Fruit fly (Drosophila melanogaster) whole organism, embryonic: ENCODE measurements around the gene Wnt6.

ENCODE experiments used
- Abd-B ChIP-seq: fragments of 200-800 bp; sonication (Bioruptor generic); optimal IDR thresholded peaks from 2 replicates; lab custom pipeline; 2018; ENCODE audit warnings: missing biosample characterization, mild to moderate bottlenecking, missing genetic modification characterization, moderate library complexity
- Awh ChIP-seq: fragments of 200-800 bp; sonication (Bioruptor generic); IDR thresholded peaks from 2 replicates; pipeline ENCODE4, ENCODE4 v1.3.6; 2022; ENCODE audit warnings: missing biosample characterization, missing genetic modification characterization
- Bgb ChIP-seq: fragments of 200-800 bp; sonication (Bioruptor generic); IDR thresholded peaks from 2 replicates; pipeline ENCODE4 v1.3.6; 2022; ENCODE audit warnings: missing biosample characterization, missing genetic modification characterization; ENCODE audit not compliant: partially characterized antibody
- BtbVII ChIP-seq: fragments of 200-800 bp; sonication (Bioruptor generic); optimal IDR thresholded peaks from 3 replicates; lab custom pipeline; 2017; ENCODE audit warnings: missing biosample characterization, mild to moderate bottlenecking, missing genetic modification characterization
- CG10979 ChIP-seq: fragments of 200-800 bp; sonication (Bioruptor generic); optimal IDR thresholded peaks from 2 replicates; lab custom pipeline; 2018; ENCODE audit warnings: missing biosample characterization, mild to moderate bottlenecking, missing genetic modification characterization, moderate library complexity
- CG11093 ChIP-seq: fragments of 200-800 bp; sonication (Bioruptor generic); IDR thresholded peaks from 3 replicates; pipeline ENCODE4 v1.3.6; 2022; ENCODE audit warnings: missing biosample characterization, missing genetic modification characterization
- CG11398 ChIP-seq: fragments of 200-800 bp; sonication (Bioruptor generic); optimal IDR thresholded peaks from 2 replicates; lab custom pipeline; 2016; ENCODE audit warnings: missing biosample characterization, missing genetic modification characterization
- CG12391 ChIP-seq: fragments of 200-800 bp; sonication (Bioruptor generic); optimal IDR thresholded peaks from 3 replicates; lab custom pipeline; 2018; ENCODE audit warnings: missing biosample characterization, mild to moderate bottlenecking, missing genetic modification characterization, moderate library complexity
- CG13296 ChIP-seq: fragments of 200-800 bp; sonication (Bioruptor generic); optimal IDR thresholded peaks from 3 replicates; lab custom pipeline; 2018; ENCODE audit warnings: missing biosample characterization, mild to moderate bottlenecking, missing genetic modification characterization
- CG13894 ChIP-seq: fragments of 200-800 bp; sonication (Bioruptor generic); optimal IDR thresholded peaks from 3 replicates; lab custom pipeline; 2018; ENCODE audit warnings: missing biosample characterization, mild to moderate bottlenecking, missing genetic modification characterization, moderate library complexity
- CG14441 ChIP-seq: fragments of 200-800 bp; sonication (Bioruptor generic); IDR thresholded peaks from 2 replicates; pipeline ENCODE4 v1.3.6; 2022; ENCODE audit warnings: missing biosample characterization, missing genetic modification characterization
- CG14710 ChIP-seq: fragments of 200-800 bp; sonication (Bioruptor generic); optimal IDR thresholded peaks from 3 replicates; lab custom pipeline; 2019; ENCODE audit warnings: missing biosample characterization, mild to moderate bottlenecking, missing genetic modification characterization, moderate library complexity
- CG14965 ChIP-seq: fragments of 200-800 bp; sonication (Bioruptor generic); optimal IDR thresholded peaks from 2 replicates; lab custom pipeline; 2016; ENCODE audit warnings: missing biosample characterization, missing genetic modification characterization, borderline replicate concordance
- CG16815 ChIP-seq: fragments of 200-800 bp; sonication (Bioruptor generic); optimal IDR thresholded peaks from 3 replicates; lab custom pipeline; 2017; ENCODE audit warnings: missing biosample characterization, mild to moderate bottlenecking, missing genetic modification characterization
- CG17912 ChIP-seq: fragments of 200-800 bp; sonication (Bioruptor generic); optimal IDR thresholded peaks from 2 replicates; lab custom pipeline; 2018; ENCODE audit warnings: missing biosample characterization, mild to moderate bottlenecking, missing genetic modification characterization
- CG18011 ChIP-seq: fragments of 200-800 bp; sonication (Bioruptor generic); optimal IDR thresholded peaks from 2 replicates; lab custom pipeline; 2017; ENCODE audit warnings: missing biosample characterization, missing genetic modification characterization, mild to moderate bottlenecking, moderate library complexity, missing genotype
- CG2129 ChIP-seq: fragments of 200-800 bp; sonication (Bioruptor generic); IDR thresholded peaks from 2 replicates; pipeline ENCODE4 v1.3.6; 2022; ENCODE audit warnings: missing biosample characterization, missing genetic modification characterization; ENCODE audit not compliant: partially characterized antibody
- CG2199 ChIP-seq: fragments of 200-800 bp; sonication (Bioruptor generic); IDR thresholded peaks from 3 replicates; pipeline ENCODE4 v1.3.6; 2022; ENCODE audit warnings: missing biosample characterization, missing genetic modification characterization
- CG32532 ChIP-seq: fragments of 200-800 bp; sonication (Bioruptor generic); IDR thresholded peaks from 2 replicates; pipeline ENCODE4 v1.3.6; 2022; ENCODE audit warnings: missing biosample characterization, missing genetic modification characterization
- CG3281 ChIP-seq: fragments of 200-800 bp; sonication (Bioruptor generic); optimal IDR thresholded peaks from 3 replicates; lab custom pipeline; 2017; ENCODE audit warnings: missing biosample characterization, mild to moderate bottlenecking, missing genetic modification characterization
- CG7372 ChIP-seq: fragments of 200-800 bp; sonication (Bioruptor generic); IDR thresholded peaks from 2 replicates; pipeline ENCODE4 v1.3.6; 2022; ENCODE audit warnings: missing biosample characterization, missing genetic modification characterization
- CG8924 ChIP-seq: fragments of 200-800 bp; optimal IDR thresholded peaks from 3 replicates; lab custom pipeline; 2019; ENCODE audit warnings: missing biosample characterization, mild to moderate bottlenecking, missing genetic modification characterization, moderate library complexity
- CG9727 ChIP-seq: fragments of 200-800 bp; sonication (Bioruptor generic); optimal IDR thresholded peaks from 3 replicates; lab custom pipeline; 2017; ENCODE audit warnings: missing biosample characterization, mild to moderate bottlenecking, missing genetic modification characterization
- CTCF ChIP-seq: fragments of 200-800 bp; sonication (Bioruptor generic); optimal IDR thresholded peaks from 2 replicates; lab custom pipeline; 2017; ENCODE audit warnings: missing biosample characterization, mild to moderate bottlenecking, missing genetic modification characterization, moderate library complexity
- Camta ChIP-seq: fragments of 200-800 bp; sonication (Bioruptor generic); optimal IDR thresholded peaks from 2 replicates; lab custom pipeline; 2016; ENCODE audit warnings: missing biosample characterization, missing genetic modification characterization
- CrebB ChIP-seq: fragments of 200-800 bp; sonication (Bioruptor generic); optimal IDR thresholded peaks from 3 replicates; lab custom pipeline; 2018; ENCODE audit warnings: missing biosample characterization, mild to moderate bottlenecking, missing genetic modification characterization
- E2f2 ChIP-seq: fragments of 200-800 bp; sonication (Bioruptor generic); IDR thresholded peaks from 2 replicates; pipeline ENCODE4 v1.3.6; 2022; ENCODE audit warnings: missing biosample characterization, missing genetic modification characterization
- Fer1 ChIP-seq: fragments of 200-800 bp; sonication (Bioruptor generic); optimal IDR thresholded peaks from 2 replicates; lab custom pipeline; 2017; ENCODE audit warnings: missing biosample characterization, mild to moderate bottlenecking, missing genetic modification characterization
- HHEX ChIP-seq: fragments of 200-800 bp; sonication (Bioruptor generic); optimal IDR thresholded peaks from 3 replicates; lab custom pipeline; 2017; ENCODE audit warnings: missing biosample characterization, mild to moderate bottlenecking, missing genetic modification characterization, missing genetic modification reagents
- Hey ChIP-seq: fragments of 200-800 bp; sonication (Bioruptor generic); optimal IDR thresholded peaks from 3 replicates; lab custom pipeline; 2018; ENCODE audit warnings: missing biosample characterization, mild to moderate bottlenecking, missing genetic modification characterization
- Lim3 ChIP-seq: fragments of 200-800 bp; sonication (Bioruptor generic); IDR thresholded peaks from 2 replicates; pipeline ENCODE4 v1.3.6; 2022; ENCODE audit warnings: missing biosample characterization, missing genetic modification characterization
- Med ChIP-seq: fragments of 200-800 bp; sonication (Bioruptor generic); peaks from one replicate; lab custom pipeline; 2016; ENCODE audit warnings: missing biosample characterization, missing genetic modification characterization, mild to moderate bottlenecking, inconsistent platforms, moderate library complexity
- Meics ChIP-seq: fragments of 200-800 bp; sonication (Bioruptor generic); optimal IDR thresholded peaks from 2 replicates; lab custom pipeline; 2017; ENCODE audit warnings: missing biosample characterization, mild to moderate bottlenecking, missing genetic modification characterization
- Myb ChIP-seq: fragments of 200-800 bp; sonication (Bioruptor generic); optimal IDR thresholded peaks from 2 replicates; lab custom pipeline; 2016; ENCODE audit warnings: missing biosample characterization, missing genetic modification characterization
- Side ChIP-seq: fragments of 200-800 bp; sonication (Bioruptor generic); optimal IDR thresholded peaks from 2 replicates; lab custom pipeline; 2016; ENCODE audit warnings: missing biosample characterization, missing genetic modification characterization
- Trl ChIP-seq, 3 experiments: fragments of >200 bp in 2 of 3; fragments of 200-800 bp in 1 of 3; sonication (Bioruptor generic) in 1 of 3; optimal IDR thresholded peaks; 2 replicates in 1 of 3; 3 replicates in 2 of 3; lab custom pipeline; 2016 to 2017; ENCODE audit warnings: missing biosample characterization in 1 of 3, missing genetic modification characterization in 1 of 3
- ci ChIP-seq: fragments of 200-800 bp; sonication (Bioruptor generic); IDR thresholded peaks from 3 replicates; pipeline ENCODE4 v1.3.6; 2022; ENCODE audit warnings: missing biosample characterization, missing genetic modification characterization
- crol ChIP-seq: fragments of 200-800 bp; sonication (Bioruptor generic); IDR thresholded peaks from 2 replicates; pipeline ENCODE4 v1.3.6; 2022; ENCODE audit warnings: missing biosample characterization, missing genetic modification characterization
- dan ChIP-seq: fragments of 200-800 bp; sonication (Bioruptor generic); IDR thresholded peaks from 2 replicates; pipeline ENCODE4 v1.3.6; 2022; ENCODE audit warnings: missing biosample characterization, missing genetic modification characterization
- disco-r ChIP-seq: fragments of 200-800 bp; sonication (Bioruptor generic); optimal IDR thresholded peaks from 2 replicates; lab custom pipeline; 2016; ENCODE audit warnings: missing biosample characterization, missing genetic modification characterization
- dmrt99B ChIP-seq: fragments of 200-800 bp; sonication (Bioruptor generic); optimal IDR thresholded peaks from 2 replicates; lab custom pipeline; 2018; ENCODE audit warnings: missing biosample characterization, mild to moderate bottlenecking, missing genetic modification characterization, moderate library complexity
- jumu ChIP-seq: fragments of 200-800 bp; sonication (Bioruptor generic); optimal IDR thresholded peaks from 3 replicates; lab custom pipeline; 2016; ENCODE audit warnings: missing biosample characterization, missing genetic modification characterization
- lbe ChIP-seq: fragments of 200-800 bp; sonication (Bioruptor generic); optimal IDR thresholded peaks from 2 replicates; lab custom pipeline; 2016; ENCODE audit warnings: missing biosample characterization, mild to moderate bottlenecking, missing genetic modification characterization
- peb ChIP-seq: fragments of 200-800 bp; sonication (Bioruptor generic); IDR thresholded peaks from 2 replicates; pipeline ENCODE4 v1.3.6; 2022; ENCODE audit warnings: missing biosample characterization, missing genetic modification characterization
- sens ChIP-seq: fragments of 200-800 bp; sonication (Bioruptor generic); peaks from one replicate; lab custom pipeline; 2016; ENCODE audit warnings: missing biosample characterization, missing genetic modification characterization
- sens-2 ChIP-seq: fragments of 200-800 bp; sonication (Bioruptor generic); IDR thresholded peaks from 2 replicates; pipeline ENCODE4 v1.3.6; 2022; ENCODE audit warnings: missing biosample characterization, missing genetic modification characterization
- seq ChIP-seq: fragments of 200-800 bp; sonication (Bioruptor generic); IDR thresholded peaks from 2 replicates; pipeline ENCODE4 v1.3.6; 2022; ENCODE audit warnings: missing biosample characterization, missing genetic modification characterization
- sna ChIP-seq: fragments of 200-800 bp; sonication (Bioruptor generic); IDR thresholded peaks from 2 replicates; pipeline ENCODE4 v1.3.6; 2022; ENCODE audit warnings: missing biosample characterization, missing genetic modification characterization; ENCODE audit not compliant: partially characterized antibody
- tna ChIP-seq: fragments of 200-800 bp; sonication (Bioruptor generic); IDR thresholded peaks from 2 replicates; pipeline ENCODE4 v1.3.6; 2022; ENCODE audit warnings: missing biosample characterization, missing genetic modification characterization; ENCODE audit not compliant: partially characterized antibody
- ttk ChIP-seq: fragments of 200-800 bp; sonication (Bioruptor generic); IDR thresholded peaks from 2 replicates; pipeline ENCODE4 v2.1.2; 2022; ENCODE audit warnings: missing biosample characterization, missing genetic modification characterization

Wnt6 gene

dm6 chr2L:7313233-7313858, 20.2 kb upstream of the Wnt6 start (continued):
- TF ChIP-seq CG11398 (GFP tag; lab: Kevin White, UChicago) (no peak), lbe (GFP tag; lab: Kevin White, UChicago) (no peak), CG17912 (GFP tag; lab: Kevin White, UChicago) (no peak), CG14710 (peak; percentile 13), CG2129 (no peak), Fer1 (no peak), CG10979 (peak; percentile 52), tna (GFP tag; lab: Robert Waterston, UW) (no peak), CG9727 (GFP tag; lab: Kevin White, UChicago) (peak; percentile 52), Myb (GFP tag; lab: Kevin White, UChicago) (no peak), BtbVII (GFP tag; lab: Kevin White, UChicago) (no peak), CG8924 (tag; lab: Kevin White, UChicago) (no peak), sens (peak; percentile 93), sna (no peak), dan (0 out of 2 replicates have a peak, but pooled peaks have one; percentile 36), CG11093 (peak; percentile 46; the same call in 1 of the 3 replicates), ttk (0 out of 2 replicates have a peak, but pooled peaks have one; percentile 26), ci (0 out of 3 replicates have a peak, but pooled peaks have one; percentile 27), E2f2 (GFP tag; lab: Robert Waterston, UW) (no peak), Camta (GFP tag; lab: Kevin White, UChicago) (peak; percentile 40), sens-2 (no peak), CG14965 (no peak), Meics (GFP tag; lab: Kevin White, UChicago) (no peak), Hey (tag; lab: Kevin White, UChicago) (no peak), CG7372 (GFP tag; lab: Robert Waterston, UW) (no peak), Awh (GFP tag; lab: Robert Waterston, UW) (peak; percentile 61), peb (GFP tag; lab: Robert Waterston, UW) (peak; percentile 58), Med (GFP tag; lab: Kevin White, UChicago) (peak; percentile 69), CG13296 (no peak), HHEX (GFP tag; lab: Kevin White, UChicago) (no peak), CG32532 (GFP tag; lab: Robert Waterston, UW) (no peak), Trl (optimal IDR thresholded peaks at IDR 0.05; lab: Kevin White, UChicago) (no peak), Trl (GFP tag; optimal IDR thresholded peaks at IDR 0.05; lab: Kevin White, UChicago) (no peak), CG2199 (no peak), Bgb (GFP tag; lab: Robert Waterston, UW) (no peak), CG12391 (tag; lab: Kevin White, UChicago) (peak; percentile 14), dmrt99B (tag; lab: Kevin White, UChicago) (peak; percentile 4), CG3281 (GFP tag; lab: Kevin White, UChicago) (no peak), Side (peak; percentile 35), CG13894 (tag; lab: Kevin White, UChicago) (no peak), CrebB (no peak), CG16815 (GFP tag; lab: Kevin White, UChicago) (peak; percentile 55), CTCF (GFP tag; lab: Kevin White, UChicago) (no peak), crol (GFP tag; lab: Robert Waterston, UW) (no peak), jumu (GFP tag; lab: Kevin White, UChicago) (peak; percentile 27), Abd-B (GFP tag; lab: Kevin White, UChicago) (no peak), Lim3 (GFP tag; lab: Robert Waterston, UW) (no peak), CG14441 (GFP tag; lab: Robert Waterston, UW) (peak; percentile 24; the same call in 1 of the 2 replicates), disco-r (GFP tag; lab: Kevin White, UChicago) (no peak), CG18011 (no peak), seq (peak; percentile 24; the same call in 1 of the 2 replicates)
